Worm (Caenorhabditis elegans) whole organism, L4 larva: ENCODE results near the gene C25H3.11.

ENCODE experiments used
- F37D6.2 ChIP-seq: sonication (generic microtip); optimal IDR thresholded peaks from 2 replicates; lab custom pipeline; 2016; ENCODE audit warnings: mild to moderate bottlenecking, missing genetic modification characterization, missing compliant biosample characterization
- F44E2.7 ChIP-seq: fragments of 200-800 bp; sonication (Bioruptor generic); IDR thresholded peaks from 2 replicates; pipeline ENCODE4 v2.1.2; 2022; ENCODE audit warnings: missing genetic modification characterization, missing compliant biosample characterization
- F49E8.2 ChIP-seq: sonication (generic microtip); optimal IDR thresholded peaks from 2 replicates; lab custom pipeline; 2016; ENCODE audit warnings: missing compliant biosample characterization, mild to moderate bottlenecking, missing genetic modification characterization, borderline replicate concordance
- R02D3.7 ChIP-seq: fragments of 150-350 bp; sonication (generic microtip); optimal IDR thresholded peaks from 3 replicates; lab custom pipeline; 2014; ENCODE audit warnings: missing biosample characterization, missing genetic modification characterization
- T20F7.1 ChIP-seq: fragments of 200-800 bp; sonication (Bioruptor generic); optimal IDR thresholded peaks from 2 replicates; lab custom pipeline; 2018; ENCODE audit warnings: mild to moderate bottlenecking, missing genetic modification characterization, missing compliant biosample characterization
- ZK546.5 ChIP-seq, 2 experiments: sonication (generic microtip); optimal IDR thresholded peaks; 2 replicates each; lab custom pipeline; 2017; ENCODE audit warnings: missing biosample characterization in 2 of 2, missing genetic modification characterization in 2 of 2
- aha-1 ChIP-seq: fragments of 150-350 bp; peaks from one replicate; lab custom pipeline; 2014; ENCODE audit warnings: missing biosample characterization, missing genetic modification characterization
- aly-2 ChIP-seq: sonication (generic microtip); optimal IDR thresholded peaks from 2 replicates; lab custom pipeline; 2018; ENCODE audit warnings: missing biosample characterization, missing genetic modification characterization
- ama-1 ChIP-seq: fragments of 150-350 bp; optimal IDR thresholded peaks from 2 replicates; lab custom pipeline; 2014; ENCODE audit warnings: inconsistent platforms, mixed read lengths
- attf-4 ChIP-seq: sonication (generic microtip); optimal IDR thresholded peaks from 3 replicates; lab custom pipeline; 2017; ENCODE audit warnings: missing biosample characterization, missing genetic modification characterization
- cey-2 ChIP-seq: sonication (generic microtip); optimal IDR thresholded peaks from 3 replicates; lab custom pipeline; 2017; ENCODE audit warnings: missing genetic modification characterization, mild to moderate bottlenecking, missing compliant biosample characterization, antibody characterized with exemption, borderline replicate concordance; ENCODE audit not compliant: insufficient read depth
- ctbp-1 ChIP-seq: fragments of 200-800 bp; sonication (Bioruptor generic); IDR thresholded peaks from 2 replicates; pipeline ENCODE4 v1.3.6; 2022; ENCODE audit warnings: missing genetic modification reagents, missing genetic modification characterization, missing compliant biosample characterization
- daf-8 ChIP-seq: fragments of 200-800 bp; sonication (Bioruptor generic); IDR thresholded peaks from 2 replicates; pipeline ENCODE4 v1.3.6; 2022; ENCODE audit warnings: missing genetic modification characterization, missing compliant biosample characterization
- dmd-9 ChIP-seq: fragments of 200-800 bp; sonication (Bioruptor generic); IDR thresholded peaks from 2 replicates; pipeline ENCODE4 v1.3.6; 2022; ENCODE audit warnings: missing genetic modification reagents, missing genetic modification characterization, missing compliant biosample characterization
- duxl-1 ChIP-seq: sonication (generic microtip); optimal IDR thresholded peaks from 2 replicates; lab custom pipeline; 2016; ENCODE audit warnings: mild to moderate bottlenecking, missing genetic modification characterization, moderate library complexity, missing compliant biosample characterization; ENCODE audit not compliant: poor library complexity
- egl-27 ChIP-seq: sonication (generic microtip); optimal IDR thresholded peaks from 3 replicates; lab custom pipeline; 2017; ENCODE audit warnings: missing biosample characterization, missing genetic modification reagents, missing genetic modification characterization
- egl-43 ChIP-seq: fragments of 200-800 bp; sonication (Bioruptor generic); IDR thresholded peaks from 2 replicates; pipeline ENCODE4 v1.3.6; 2022; ENCODE audit warnings: missing genetic modification reagents, missing genetic modification characterization, missing compliant biosample characterization
- fos-1 ChIP-seq: fragments of 150-350 bp; optimal IDR thresholded peaks from 2 replicates; lab custom pipeline; 2014; ENCODE audit warnings: missing biosample characterization, missing genetic modification characterization
- hif-1 ChIP-seq, 2 experiments: sonication (generic microtip); optimal IDR thresholded peaks; 2 replicates each; lab custom pipeline; 2016 to 2017; ENCODE audit warnings: missing compliant biosample characterization in 2 of 2, missing genetic modification characterization in 2 of 2, missing genetic modification reagents in 2 of 2, missing genotype in 2 of 2, mild to moderate bottlenecking in 1 of 2
- hmg-1.1 ChIP-seq: fragments of 200-800 bp; sonication (Bioruptor generic); IDR thresholded peaks from 2 replicates; pipeline ENCODE4 v1.3.6; 2022; ENCODE audit warnings: missing genetic modification reagents, missing genetic modification characterization, missing compliant biosample characterization
- jun-1 ChIP-seq: fragments of 150-350 bp; optimal IDR thresholded peaks from 2 replicates; lab custom pipeline; 2014; ENCODE audit warnings: missing biosample characterization, missing genetic modification reagents, missing genetic modification characterization
- lim-7 ChIP-seq: fragments of 200-800 bp; sonication (Bioruptor generic); IDR thresholded peaks from 2 replicates; pipeline ENCODE4 v1.3.6; 2022; ENCODE audit warnings: missing genetic modification characterization, missing compliant biosample characterization
- lin-15B ChIP-seq: fragments of 150-350 bp; sonication (generic microtip); optimal IDR thresholded peaks from 3 replicates; lab custom pipeline; 2014; ENCODE audit warnings: missing biosample characterization, missing genetic modification characterization
- lir-3 ChIP-seq: sonication (generic microtip); optimal IDR thresholded peaks from 2 replicates; lab custom pipeline; 2016; ENCODE audit warnings: mild to moderate bottlenecking, missing genetic modification characterization, missing compliant biosample characterization
- mdt-29 ChIP-seq: fragments of 200-800 bp; sonication (Bioruptor generic); IDR thresholded peaks from 2 replicates; pipeline ENCODE4 v1.3.6; 2022; ENCODE audit warnings: missing genetic modification reagents, missing genetic modification characterization, missing compliant biosample characterization
- mes-2 ChIP-seq: sonication (generic microtip); optimal IDR thresholded peaks from 2 replicates; lab custom pipeline; 2016; ENCODE audit warnings: missing genotype, mild to moderate bottlenecking, missing genetic modification characterization, missing compliant biosample characterization; ENCODE audit not compliant: poor library complexity, severe bottlenecking
- mxl-2 ChIP-seq: fragments of 200-800 bp; sonication (Bioruptor generic); conservative IDR thresholded peaks from 2 replicates; pipeline ENCODE4 v1.3.6; 2022; ENCODE audit warnings: missing genetic modification reagents, missing genetic modification characterization, missing compliant biosample characterization
- mxl-3 ChIP-seq: fragments of 200-800 bp; sonication (Bioruptor generic); optimal IDR thresholded peaks from 2 replicates; lab custom pipeline; 2018; ENCODE audit warnings: mild to moderate bottlenecking, missing genetic modification characterization, missing compliant biosample characterization
- nhr-48 ChIP-seq: sonication (generic microtip); optimal IDR thresholded peaks from 2 replicates; lab custom pipeline; 2016; ENCODE audit warnings: mild to moderate bottlenecking, missing genetic modification characterization, missing compliant biosample characterization
- nhr-76 ChIP-seq: fragments of 150-350 bp; optimal IDR thresholded peaks from 2 replicates; lab custom pipeline; 2014; ENCODE audit warnings: missing biosample characterization, missing genetic modification characterization
- nhr-77 ChIP-seq: fragments of 150-350 bp; optimal IDR thresholded peaks from 2 replicates; lab custom pipeline; 2014; ENCODE audit warnings: missing biosample characterization, missing genetic modification characterization
- pha-4 ChIP-seq, 2 experiments: fragments of 150-350 bp in 1 of 2; fragments of 200-800 bp in 1 of 2; sonication (Bioruptor generic) in 1 of 2; IDR thresholded peaks in 1 of 2; optimal IDR thresholded peaks in 1 of 2; 2 replicates each; pipeline versions ENCODE4 v1.3.6 to Lab custom; 2014 to 2022; ENCODE audit warnings: missing genetic modification characterization in 2 of 2, missing genetic modification reagents in 2 of 2, missing biosample characterization in 1 of 2, missing compliant biosample characterization in 1 of 2
- rbr-2 ChIP-seq: sonication (generic microtip); optimal IDR thresholded peaks from 2 replicates; lab custom pipeline; 2016; ENCODE audit warnings: missing genotype, missing genetic modification characterization, missing compliant biosample characterization
- sdz-12 ChIP-seq: fragments of 200-800 bp; sonication (Bioruptor generic); optimal IDR thresholded peaks from 2 replicates; lab custom pipeline; 2018; ENCODE audit warnings: mild to moderate bottlenecking, missing genetic modification characterization, missing compliant biosample characterization
- skn-1 ChIP-seq: fragments of 150-350 bp; optimal IDR thresholded peaks from 2 replicates; lab custom pipeline; 2014; ENCODE audit warnings: missing biosample characterization, missing genetic modification characterization
- snpc-1.2 ChIP-seq: fragments of 200-800 bp; sonication (Bioruptor generic); IDR thresholded peaks from 2 replicates; pipeline ENCODE4 v1.3.6; 2022; ENCODE audit warnings: missing genetic modification reagents, missing genetic modification characterization, missing compliant biosample characterization
- snpc-4 ChIP-seq: fragments of 150-350 bp; optimal IDR thresholded peaks from 2 replicates; lab custom pipeline; 2014; ENCODE audit warnings: missing biosample characterization, missing genetic modification characterization
- spr-3 ChIP-seq: fragments of 200-800 bp; sonication (Bioruptor generic); optimal IDR thresholded peaks from 2 replicates; lab custom pipeline; 2018; ENCODE audit warnings: mild to moderate bottlenecking, missing genetic modification characterization, missing compliant biosample characterization
- unc-39 ChIP-seq: sonication (generic microtip); optimal IDR thresholded peaks from 2 replicates; lab custom pipeline; 2017; ENCODE audit warnings: missing biosample characterization, missing genetic modification characterization
- zip-2 ChIP-seq: fragments of 150-350 bp; optimal IDR thresholded peaks from 2 replicates; lab custom pipeline; 2014; ENCODE audit warnings: missing biosample characterization, missing genetic modification characterization

Gene C25H3.11

ce11 chrII:5660736-5661734 is 27.8 kb downstream of the C25H3.11 start, which contains the start of the genes ift-43 and mdt-26 (continued):
- TF ChIP-seq lim-7 (peak; percentile 69), hif-1 (tag; optimal IDR thresholded peaks at IDR 0.05; lab: Kevin White, UChicago) (peak; percentile 31 to 69), zip-2 (tag; lab: Kevin White, UChicago) (no peak), snpc-1.2 (GFP tag; lab: Robert Waterston, UW) (peak; percentile 75), mxl-2 (GFP tag; lab: Robert Waterston, UW) (no peak), R02D3.7 (tag; lab: Kevin White, UChicago) (no peak), duxl-1 (tag; lab: Kevin White, UChicago) (peak; percentile 31), nhr-48 (tag; lab: Kevin White, UChicago) (peak; percentile 35), F44E2.7 (0 out of 2 replicates have a peak, but pooled peaks have one; percentile 41), mxl-3 (GFP tag; lab: Kevin White, UChicago) (peak; percentile 47), fos-1 (tag; lab: Kevin White, UChicago) (no peak), F37D6.2 (tag; lab: Kevin White, UChicago) (peak; percentile 70), mes-2 (tag; lab: Kevin White, UChicago) (peak; percentile 74), dmd-9 (GFP tag; lab: Robert Waterston, UW) (no peak), egl-43 (GFP tag; lab: Robert Waterston, UW) (peak; percentile 95), unc-39 (tag; lab: Kevin White, UChicago) (no peak), hmg-1.1 (GFP tag; lab: Robert Waterston, UW) (peak; percentile 94), egl-27 (no peak), ctbp-1 (GFP tag; lab: Robert Waterston, UW) (peak; percentile 92), jun-1 (peak; percentile 57), T20F7.1 (GFP tag; lab: Kevin White, UChicago) (no peak), nhr-77 (peak; percentile 0), daf-8 (GFP tag; lab: Robert Waterston, UW) (no peak), F49E8.2 (tag; lab: Kevin White, UChicago) (no peak), snpc-4 (tag; lab: Kevin White, UChicago) (no peak), nhr-76 (tag; lab: Kevin White, UChicago) (no peak), ZK546.5 (tag; optimal IDR thresholded peaks at IDR 0.05; lab: Kevin White, UChicago) (peak in 1 of 2 experiments; percentile 3), ama-1 (peak; percentile 100), cey-2 (no peak), aly-2 (tag; lab: Kevin White, UChicago) (no peak), aha-1 (tag; lab: Kevin White, UChicago) (peak; percentile 99), lir-3 (tag; lab: Kevin White, UChicago) (peak; percentile 28), skn-1 (tag; lab: Kevin White, UChicago) (no peak), sdz-12 (GFP tag; lab: Kevin White, UChicago) (no peak), lin-15B (no peak), mdt-29 (GFP tag; lab: Robert Waterston, UW) (peak; percentile 65; the same call in 1 of the 2 replicates), pha-4 (GFP tag; IDR thresholded peaks at IDR 0.05; lab: Robert Waterston, UW) (peak; percentile 72; the same call in 1 of the 2 replicates), pha-4 (tag; optimal IDR thresholded peaks at IDR 0.05; lab: Kevin White, UChicago) (no peak), rbr-2 (tag; lab: Kevin White, UChicago) (peak; percentile 76), attf-4 (tag; lab: Kevin White, UChicago) (no peak), spr-3 (no peak)
